Worm (Caenorhabditis elegans) whole organism, L4 larva: Measurements from ENCODE around the gene srw-60.

Source experiments
- D1046.2 ChIP-seq: fragments of 200-800 bp; sonication (Bioruptor generic); IDR thresholded peaks from 2 replicates; pipeline ENCODE4 v1.3.6; 2022; ENCODE audit warnings: missing genetic modification characterization, missing compliant biosample characterization
- F26F4.8 ChIP-seq: fragments of 200-800 bp; sonication (Bioruptor generic); conservative IDR thresholded peaks from 2 replicates; pipeline ENCODE4 v1.3.6; 2022; ENCODE audit warnings: missing genetic modification characterization, missing compliant biosample characterization
- F44E2.7 ChIP-seq: fragments of 200-800 bp; sonication (Bioruptor generic); IDR thresholded peaks from 2 replicates; pipeline ENCODE4 v2.1.2; 2022; ENCODE audit warnings: missing genetic modification characterization, missing compliant biosample characterization
- F49E8.2 ChIP-seq: sonication (generic microtip); optimal IDR thresholded peaks from 2 replicates; lab custom pipeline; 2016; ENCODE audit warnings: missing compliant biosample characterization, mild to moderate bottlenecking, missing genetic modification characterization, borderline replicate concordance
- Y48G9A.11 ChIP-seq: fragments of 200-800 bp; sonication (Bioruptor generic); IDR thresholded peaks from 2 replicates; pipeline ENCODE4 v1.3.6; 2022; ENCODE audit warnings: missing genetic modification reagents, missing genetic modification characterization, missing compliant biosample characterization
- Y75B8A.6 ChIP-seq: fragments of 200-800 bp; sonication (Bioruptor generic); IDR thresholded peaks from 2 replicates; pipeline ENCODE4 v1.3.6; 2022; ENCODE audit warnings: missing genetic modification reagents, missing genetic modification characterization, missing compliant biosample characterization
- ZK337.2 ChIP-seq: fragments of 200-800 bp; sonication (Bioruptor generic); IDR thresholded peaks from 2 replicates; pipeline ENCODE4 v1.3.6; 2022; ENCODE audit warnings: missing genetic modification reagents, missing genetic modification characterization, missing compliant biosample characterization
- aly-2 ChIP-seq: sonication (generic microtip); optimal IDR thresholded peaks from 2 replicates; lab custom pipeline; 2018; ENCODE audit warnings: missing biosample characterization, missing genetic modification characterization
- ceh-32 ChIP-seq: sonication (generic microtip); optimal IDR thresholded peaks from 2 replicates; lab custom pipeline; 2016; ENCODE audit warnings: mild to moderate bottlenecking, missing genetic modification characterization, missing compliant biosample characterization; ENCODE audit not compliant: poor library complexity
- ceh-44 ChIP-seq: fragments of 200-800 bp; sonication (Bioruptor generic); IDR thresholded peaks from 2 replicates; pipeline ENCODE4 v1.3.6; 2022; ENCODE audit warnings: missing genetic modification reagents, missing genetic modification characterization, missing compliant biosample characterization
- ctbp-1 ChIP-seq: fragments of 200-800 bp; sonication (Bioruptor generic); IDR thresholded peaks from 2 replicates; pipeline ENCODE4 v1.3.6; 2022; ENCODE audit warnings: missing genetic modification reagents, missing genetic modification characterization, missing compliant biosample characterization
- daf-16 ChIP-seq, 3 experiments: sonication (generic microtip); optimal IDR thresholded peaks; 2 replicates each; lab custom pipeline; 2016 to 2017; ENCODE audit warnings: missing genetic modification characterization in 3 of 3, missing genetic modification reagents in 3 of 3, mild to moderate bottlenecking in 2 of 3, missing compliant biosample characterization in 2 of 3, missing biosample characterization in 1 of 3, moderate library complexity in 1 of 3
- dmd-6 ChIP-seq: fragments of 200-800 bp; sonication (Bioruptor generic); IDR thresholded peaks from 2 replicates; pipeline ENCODE4 v1.3.6; 2022; ENCODE audit warnings: missing genetic modification reagents, missing genetic modification characterization, missing compliant biosample characterization
- duxl-1 ChIP-seq: sonication (generic microtip); optimal IDR thresholded peaks from 2 replicates; lab custom pipeline; 2016; ENCODE audit warnings: mild to moderate bottlenecking, missing genetic modification characterization, moderate library complexity, missing compliant biosample characterization; ENCODE audit not compliant: poor library complexity
- egl-27 ChIP-seq: sonication (generic microtip); optimal IDR thresholded peaks from 3 replicates; lab custom pipeline; 2017; ENCODE audit warnings: missing biosample characterization, missing genetic modification reagents, missing genetic modification characterization
- egl-43 ChIP-seq: fragments of 200-800 bp; sonication (Bioruptor generic); IDR thresholded peaks from 2 replicates; pipeline ENCODE4 v1.3.6; 2022; ENCODE audit warnings: missing genetic modification reagents, missing genetic modification characterization, missing compliant biosample characterization
- hif-1 ChIP-seq, 2 experiments: sonication (generic microtip); optimal IDR thresholded peaks; 2 replicates each; lab custom pipeline; 2016 to 2017; ENCODE audit warnings: missing compliant biosample characterization in 2 of 2, missing genetic modification characterization in 2 of 2, missing genetic modification reagents in 2 of 2, missing genotype in 2 of 2, mild to moderate bottlenecking in 1 of 2
- hlh-11 ChIP-seq: fragments of 200-800 bp; sonication (Bioruptor generic); optimal IDR thresholded peaks from 2 replicates; lab custom pipeline; 2018; ENCODE audit warnings: mild to moderate bottlenecking, missing genetic modification characterization, missing compliant biosample characterization
- jun-1 ChIP-seq: fragments of 150-350 bp; optimal IDR thresholded peaks from 2 replicates; lab custom pipeline; 2014; ENCODE audit warnings: missing biosample characterization, missing genetic modification reagents, missing genetic modification characterization
- lin-1 ChIP-seq: fragments of 200-800 bp; sonication (Bioruptor generic); IDR thresholded peaks from 2 replicates; pipeline ENCODE4 v1.3.6; 2022; ENCODE audit warnings: missing genetic modification reagents, missing genetic modification characterization, missing compliant biosample characterization
- lin-15B ChIP-seq: fragments of 150-350 bp; sonication (generic microtip); optimal IDR thresholded peaks from 3 replicates; lab custom pipeline; 2014; ENCODE audit warnings: missing biosample characterization, missing genetic modification characterization
- lin-38 ChIP-seq: fragments of 200-800 bp; sonication (Bioruptor generic); IDR thresholded peaks from 2 replicates; pipeline ENCODE4 v1.3.6; 2022; ENCODE audit warnings: missing genetic modification reagents, missing genetic modification characterization, missing compliant biosample characterization
- lin-39 ChIP-seq: fragments of 150-350 bp; optimal IDR thresholded peaks from 2 replicates; lab custom pipeline; 2014; ENCODE audit warnings: missing biosample characterization, missing genetic modification reagents, missing genetic modification characterization
- lir-3 ChIP-seq: sonication (generic microtip); optimal IDR thresholded peaks from 2 replicates; lab custom pipeline; 2016; ENCODE audit warnings: mild to moderate bottlenecking, missing genetic modification characterization, missing compliant biosample characterization
- lsy-2 ChIP-seq, 2 experiments: fragments of 150-350 bp in 1 of 2; sonication (generic microtip) in 1 of 2; optimal IDR thresholded peaks; 2 replicates each; lab custom pipeline; 2014 to 2017; ENCODE audit warnings: missing biosample characterization in 2 of 2, missing genetic modification characterization in 2 of 2
- madf-9 ChIP-seq: fragments of 200-800 bp; sonication (Bioruptor generic); conservative IDR thresholded peaks from 2 replicates; pipeline ENCODE4 v1.3.6; 2022; ENCODE audit warnings: missing genetic modification reagents, missing genetic modification characterization, missing compliant biosample characterization
- mdt-29 ChIP-seq: fragments of 200-800 bp; sonication (Bioruptor generic); IDR thresholded peaks from 2 replicates; pipeline ENCODE4 v1.3.6; 2022; ENCODE audit warnings: missing genetic modification reagents, missing genetic modification characterization, missing compliant biosample characterization
- mep-1 ChIP-seq: fragments of 150-350 bp; sonication (generic microtip); optimal IDR thresholded peaks from 3 replicates; lab custom pipeline; 2014; ENCODE audit warnings: missing biosample characterization, missing genetic modification characterization
- mes-2 ChIP-seq: sonication (generic microtip); optimal IDR thresholded peaks from 2 replicates; lab custom pipeline; 2016; ENCODE audit warnings: missing genotype, mild to moderate bottlenecking, missing genetic modification characterization, missing compliant biosample characterization; ENCODE audit not compliant: poor library complexity, severe bottlenecking
- mxl-2 ChIP-seq: fragments of 200-800 bp; sonication (Bioruptor generic); conservative IDR thresholded peaks from 2 replicates; pipeline ENCODE4 v1.3.6; 2022; ENCODE audit warnings: missing genetic modification reagents, missing genetic modification characterization, missing compliant biosample characterization
- nhr-11 ChIP-seq: fragments of 150-350 bp; optimal IDR thresholded peaks from 2 replicates; lab custom pipeline; 2014; ENCODE audit warnings: missing biosample characterization, missing genetic modification characterization
- nhr-111 ChIP-seq: fragments of 200-800 bp; sonication (Bioruptor generic); optimal IDR thresholded peaks from 2 replicates; lab custom pipeline; 2018; ENCODE audit warnings: mild to moderate bottlenecking, missing genetic modification characterization, missing compliant biosample characterization
- nhr-42 ChIP-seq: fragments of 200-800 bp; sonication (Bioruptor generic); IDR thresholded peaks from 2 replicates; pipeline ENCODE4 v1.3.6; 2022; ENCODE audit warnings: missing genetic modification characterization, missing compliant biosample characterization
- nhr-48 ChIP-seq: sonication (generic microtip); optimal IDR thresholded peaks from 2 replicates; lab custom pipeline; 2016; ENCODE audit warnings: mild to moderate bottlenecking, missing genetic modification characterization, missing compliant biosample characterization
- nhr-6 ChIP-seq: fragments of 150-350 bp; optimal IDR thresholded peaks from 2 replicates; lab custom pipeline; 2014; ENCODE audit warnings: missing biosample characterization, missing genetic modification characterization
- pha-4 ChIP-seq, 2 experiments: fragments of 150-350 bp in 1 of 2; fragments of 200-800 bp in 1 of 2; sonication (Bioruptor generic) in 1 of 2; IDR thresholded peaks in 1 of 2; optimal IDR thresholded peaks in 1 of 2; 2 replicates each; pipeline versions ENCODE4 v1.3.6 to Lab custom; 2014 to 2022; ENCODE audit warnings: missing genetic modification characterization in 2 of 2, missing genetic modification reagents in 2 of 2, missing biosample characterization in 1 of 2, missing compliant biosample characterization in 1 of 2
- set-16 ChIP-seq: fragments of 200-800 bp; sonication (Bioruptor generic); IDR thresholded peaks from 2 replicates; pipeline ENCODE4 v1.3.6; 2022; ENCODE audit warnings: missing genetic modification reagents, missing genetic modification characterization, missing compliant biosample characterization
- snpc-4 ChIP-seq: fragments of 150-350 bp; optimal IDR thresholded peaks from 2 replicates; lab custom pipeline; 2014; ENCODE audit warnings: missing biosample characterization, missing genetic modification characterization
- tag-97 ChIP-seq: fragments of 200-800 bp; sonication (Bioruptor generic); IDR thresholded peaks from 2 replicates; pipeline ENCODE4 v1.3.6; 2022; ENCODE audit warnings: missing genetic modification characterization, missing compliant biosample characterization
- tra-1 ChIP-seq: fragments of 200-800 bp; sonication (Bioruptor generic); IDR thresholded peaks from 2 replicates; pipeline ENCODE4 v1.3.6; 2022; ENCODE audit warnings: missing genetic modification reagents, missing genetic modification characterization, missing compliant biosample characterization
- unc-39 ChIP-seq: sonication (generic microtip); optimal IDR thresholded peaks from 2 replicates; lab custom pipeline; 2017; ENCODE audit warnings: missing biosample characterization, missing genetic modification characterization
- unc-62 ChIP-seq, 3 experiments: fragments of 150-350 bp in 1 of 3; sonication (generic microtip); optimal IDR thresholded peaks in 2 of 3; peaks in 1 of 3; 1 replicate in 1 of 3; 2 replicates in 2 of 3; lab custom pipeline; 2014 to 2017; ENCODE audit warnings: missing biosample characterization in 3 of 3, missing genetic modification characterization in 3 of 3, missing genetic modification reagents in 3 of 3, missing genotype in 1 of 3
- vab-7 ChIP-seq: fragments of 200-800 bp; sonication (Bioruptor generic); IDR thresholded peaks from 2 replicates; pipeline ENCODE4 v1.3.6; 2022; ENCODE audit warnings: missing genetic modification reagents, missing genetic modification characterization, missing compliant biosample characterization
- zag-1 ChIP-seq: fragments of 150-350 bp; optimal IDR thresholded peaks from 2 replicates; lab custom pipeline; 2014; ENCODE audit warnings: missing biosample characterization, missing genetic modification characterization
- zfp-2 ChIP-seq: sonication (generic microtip); optimal IDR thresholded peaks from 2 replicates; lab custom pipeline; 2016; ENCODE audit warnings: mild to moderate bottlenecking, missing genetic modification characterization, missing compliant biosample characterization
- zip-11 ChIP-seq: fragments of 200-800 bp; sonication (Bioruptor generic); IDR thresholded peaks from 2 replicates; pipeline ENCODE4 v1.3.6; 2022; ENCODE audit warnings: missing genetic modification characterization, missing compliant biosample characterization
- zip-2 ChIP-seq: fragments of 150-350 bp; optimal IDR thresholded peaks from 2 replicates; lab custom pipeline; 2014; ENCODE audit warnings: missing biosample characterization, missing genetic modification characterization
- ztf-11 ChIP-seq: fragments of 150-350 bp; optimal IDR thresholded peaks from 2 replicates; lab custom pipeline; 2014; ENCODE audit warnings: missing biosample characterization, missing genetic modification characterization

Gene srw-60

ce11 chrII:2973940-2974402 lies 15.6 kb downstream of the srw-60 start (continued):
- no peak for TF ChIP-seq F26F4.8 (GFP tag; lab: Robert Waterston, UW)
- TF ChIP-seq zfp-2 (tag; lab: Kevin White, UChicago): no peak
- TF ChIP-seq jun-1: peak; percentile 91
- TF ChIP-seq mes-2 (tag; lab: Kevin White, UChicago): peak; percentile 76
- no peak for TF ChIP-seq egl-27 (tag; lab: Kevin White, UChicago)
- TF ChIP-seq tra-1: peak; percentile 99
- TF ChIP-seq F49E8.2 (tag; lab: Kevin White, UChicago): no peak
- TF ChIP-seq lsy-2 (tag; optimal IDR thresholded peaks at IDR 0.05; lab: Kevin White, UChicago): peak; percentile 79 to 87
- peak; percentile 94 for TF ChIP-seq madf-9 (GFP tag; lab: Robert Waterston, UW)
- TF ChIP-seq nhr-11 (tag; lab: Kevin White, UChicago): peak; percentile 90
- TF ChIP-seq mdt-29: peak; percentile 95
- no peak for TF ChIP-seq ceh-44
- TF ChIP-seq unc-62 (GFP tag; optimal IDR thresholded peaks at IDR 0.05 in 1 of 2; lab: Kevin White, UChicago): peak in 1 of 2 experiments; percentile 49
- TF ChIP-seq unc-62 (tag; optimal IDR thresholded peaks at IDR 0.05; lab: Kevin White, UChicago): no peak
- peak; percentile 86; the same call in 1 of the 2 replicates for TF ChIP-seq nhr-42 (GFP tag; lab: Robert Waterston, UW)
- TF ChIP-seq lin-39 (tag; lab: Kevin White, UChicago): no peak
- TF ChIP-seq zip-2 (tag; lab: Kevin White, UChicago): peak; percentile 59
- TF ChIP-seq set-16: peak; percentile 100
- no peak for TF ChIP-seq Y48G9A.11 (GFP tag; lab: Robert Waterston, UW)
- peak; percentile 76 for TF ChIP-seq nhr-111 (GFP tag; lab: Kevin White, UChicago)
- TF ChIP-seq nhr-6 (tag; lab: Kevin White, UChicago): peak; percentile 90
- TF ChIP-seq pha-4 (GFP tag; IDR thresholded peaks at IDR 0.05; lab: Robert Waterston, UW): peak; percentile 100
- peak; percentile 2 for TF ChIP-seq pha-4 (tag; optimal IDR thresholded peaks at IDR 0.05; lab: Kevin White, UChicago)
- peak; percentile 54 for TF ChIP-seq zag-1 (tag; lab: Kevin White, UChicago)
- no peak for TF ChIP-seq snpc-4 (tag; lab: Kevin White, UChicago)
- TF ChIP-seq egl-43: peak; percentile 96
- TF ChIP-seq hlh-11: peak; percentile 98
- TF ChIP-seq Y75B8A.6: peak; percentile 89
- peak; percentile 97 for TF ChIP-seq lin-1 (GFP tag; lab: Robert Waterston, UW)
- TF ChIP-seq F44E2.7 (GFP tag; lab: Robert Waterston, UW): no peak
- TF ChIP-seq vab-7 (GFP tag; lab: Robert Waterston, UW): peak; percentile 83
- TF ChIP-seq mep-1 (tag; lab: Kevin White, UChicago): peak; percentile 96
- no peak for TF ChIP-seq lin-15B (tag; lab: Kevin White, UChicago)
- TF ChIP-seq ceh-32 (tag; lab: Kevin White, UChicago): peak; percentile 29
- 0 out of 2 replicates have a peak, but pooled peaks have one; percentile 6 for TF ChIP-seq ZK337.2 (GFP tag; lab: Robert Waterston, UW)
- TF ChIP-seq hif-1 (tag; optimal IDR thresholded peaks at IDR 0.05; lab: Kevin White, UChicago): peak in 1 of 2 experiments; percentile 85
- peak; percentile 98 for TF ChIP-seq ctbp-1 (GFP tag; lab: Robert Waterston, UW)
- TF ChIP-seq lir-3 (tag; lab: Kevin White, UChicago): no peak
- peak; percentile 83; the same call in 1 of the 2 replicates for TF ChIP-seq D1046.2 (GFP tag; lab: Robert Waterston, UW)
- TF ChIP-seq duxl-1 (tag; lab: Kevin White, UChicago): peak; percentile 92
- no peak for TF ChIP-seq zip-11
- TF ChIP-seq unc-39 (tag; lab: Kevin White, UChicago): no peak
- TF ChIP-seq daf-16 (GFP tag; optimal IDR thresholded peaks at IDR 0.05; lab: Kevin White, UChicago): peak in 1 of 2 experiments; percentile 44
- peak; percentile 68 for TF ChIP-seq daf-16 (tag; optimal IDR thresholded peaks at IDR 0.05; lab: Kevin White, UChicago)
- TF ChIP-seq tag-97 (GFP tag; lab: Robert Waterston, UW): peak; percentile 81; the same call in 1 of the 2 replicates
- peak; percentile 89 for TF ChIP-seq nhr-48
- TF ChIP-seq ztf-11 (tag; lab: Kevin White, UChicago): no peak
- no peak for TF ChIP-seq aly-2 (tag; lab: Kevin White, UChicago)
- TF ChIP-seq mxl-2 (GFP tag; lab: Robert Waterston, UW): peak; percentile 85
- peak; percentile 80 for TF ChIP-seq lin-38 (GFP tag; lab: Robert Waterston, UW)
- peak; percentile 100 for TF ChIP-seq dmd-6 (GFP tag; lab: Robert Waterston, UW)
